Fruit fly (Drosophila melanogaster) whole organism, prepupa: ENCODE data around the gene Adhr.

Experiments
- Blimp-1 ChIP-seq: fragments of 200-800 bp; sonication (Bioruptor generic); optimal IDR thresholded peaks from 3 replicates; lab custom pipeline; 2017; ENCODE audit warnings: missing biosample characterization, missing genetic modification characterization, mild to moderate bottlenecking, moderate library complexity, missing genetic modification reagents
- CG10669 ChIP-seq: fragments of 200-800 bp; sonication (Bioruptor generic); optimal IDR thresholded peaks from 3 replicates; lab custom pipeline; 2018; ENCODE audit warnings: missing biosample characterization, mild to moderate bottlenecking, missing genetic modification characterization, moderate library complexity
- CG11294 ChIP-seq: fragments of 200-800 bp; sonication (Bioruptor generic); IDR thresholded peaks from 2 replicates; pipeline ENCODE4 v1.3.6; 2022; ENCODE audit warnings: missing biosample characterization, missing genetic modification characterization
- CG11902 ChIP-seq: fragments of 200-800 bp; sonication (Bioruptor generic); optimal IDR thresholded peaks from 3 replicates; lab custom pipeline; 2016; ENCODE audit warnings: missing biosample characterization, missing genetic modification characterization
- CG1621 ChIP-seq: fragments of 200-800 bp; sonication (Bioruptor generic); optimal IDR thresholded peaks from 3 replicates; lab custom pipeline; 2018; ENCODE audit warnings: missing biosample characterization, mild to moderate bottlenecking, missing genetic modification characterization
- CG16779 ChIP-seq: fragments of 200-800 bp; sonication (Bioruptor generic); optimal IDR thresholded peaks from 3 replicates; lab custom pipeline; 2017; ENCODE audit warnings: missing biosample characterization, mild to moderate bottlenecking, missing genetic modification characterization
- CG3032 ChIP-seq: fragments of 200-800 bp; optimal IDR thresholded peaks from 2 replicates; lab custom pipeline; 2019; ENCODE audit warnings: missing biosample characterization, mild to moderate bottlenecking, missing genetic modification characterization, moderate library complexity
- CG34406 ChIP-seq: fragments of 200-800 bp; sonication (Bioruptor generic); optimal IDR thresholded peaks from 3 replicates; lab custom pipeline; 2016; ENCODE audit warnings: missing biosample characterization, missing genetic modification characterization
- CG3919 ChIP-seq: fragments of 200-800 bp; sonication (Bioruptor generic); optimal IDR thresholded peaks from 3 replicates; lab custom pipeline; 2016; ENCODE audit warnings: missing biosample characterization, missing genetic modification characterization
- CG4318 ChIP-seq: fragments of 200-800 bp; sonication (Bioruptor generic); optimal IDR thresholded peaks from 3 replicates; lab custom pipeline; 2017; ENCODE audit warnings: missing biosample characterization, mild to moderate bottlenecking, missing genetic modification characterization
- CG6163 ChIP-seq: fragments of 200-800 bp; sonication (Bioruptor generic); IDR thresholded peaks from 3 replicates; pipeline ENCODE4 v1.3.6; 2022; ENCODE audit warnings: missing biosample characterization, missing genetic modification characterization
- CG6276 ChIP-seq: fragments of 200-800 bp; sonication (Bioruptor generic); optimal IDR thresholded peaks from 2 replicates; lab custom pipeline; 2017; ENCODE audit warnings: missing biosample characterization, mild to moderate bottlenecking, missing genetic modification characterization
- CG6792 ChIP-seq: fragments of 200-800 bp; sonication (Bioruptor generic); optimal IDR thresholded peaks from 3 replicates; lab custom pipeline; 2016; ENCODE audit warnings: missing biosample characterization, missing genetic modification characterization
- CG6808 ChIP-seq: fragments of 200-800 bp; sonication (Bioruptor generic); optimal IDR thresholded peaks from 3 replicates; lab custom pipeline; 2017; ENCODE audit warnings: missing biosample characterization, missing genetic modification characterization, mild to moderate bottlenecking, moderate library complexity, missing genetic modification reagents
- CG6854 ChIP-seq: fragments of 200-800 bp; sonication (Bioruptor generic); optimal IDR thresholded peaks from 2 replicates; lab custom pipeline; 2017; ENCODE audit warnings: missing biosample characterization, mild to moderate bottlenecking, missing genetic modification characterization
- CG7368 ChIP-seq: fragments of 200-800 bp; sonication (Bioruptor generic); optimal IDR thresholded peaks from 3 replicates; lab custom pipeline; 2016; ENCODE audit warnings: missing biosample characterization, missing genetic modification characterization
- CG8319 ChIP-seq: fragments of 200-800 bp; sonication (Bioruptor generic); optimal IDR thresholded peaks from 3 replicates; lab custom pipeline; 2016; ENCODE audit warnings: missing biosample characterization, missing genetic modification characterization
- CG8632 ChIP-seq: fragments of 200-800 bp; sonication (Bioruptor generic); optimal IDR thresholded peaks from 3 replicates; lab custom pipeline; 2016; ENCODE audit warnings: missing biosample characterization, missing genetic modification characterization
- CG9139 ChIP-seq: fragments of 200-800 bp; sonication (Bioruptor generic); optimal IDR thresholded peaks from 3 replicates; lab custom pipeline; 2017; ENCODE audit warnings: missing biosample characterization, mild to moderate bottlenecking, missing genetic modification characterization
- Eip75B ChIP-seq: fragments of 200-800 bp; sonication (Bioruptor generic); optimal IDR thresholded peaks from 3 replicates; lab custom pipeline; 2016; ENCODE audit warnings: missing biosample characterization, missing genetic modification characterization
- Eip93F ChIP-seq: fragments of 200-800 bp; sonication (Bioruptor generic); optimal IDR thresholded peaks from 2 replicates; lab custom pipeline; 2016; ENCODE audit warnings: missing biosample characterization, mild to moderate bottlenecking, missing genetic modification characterization
- Ets21C ChIP-seq: fragments of 200-800 bp; sonication (Bioruptor generic); optimal IDR thresholded peaks from 3 replicates; lab custom pipeline; 2016; ENCODE audit warnings: missing biosample characterization, missing genetic modification characterization
- Ets96B ChIP-seq: fragments of 200-800 bp; optimal IDR thresholded peaks from 2 replicates; lab custom pipeline; 2019; ENCODE audit warnings: missing biosample characterization, mild to moderate bottlenecking, missing genetic modification characterization, moderate library complexity
- Gug ChIP-seq: fragments of 200-800 bp; sonication (Bioruptor generic); IDR thresholded peaks from 2 replicates; pipeline ENCODE4 v1.3.6; 2022; ENCODE audit warnings: missing biosample characterization, missing genetic modification characterization
- Hr38 ChIP-seq: sonication (Bioruptor generic); optimal IDR thresholded peaks from 2 replicates; lab custom pipeline; 2016; ENCODE audit warnings: missing biosample characterization, missing genetic modification characterization
- Hr39 ChIP-seq: fragments of 200-800 bp; sonication (Bioruptor generic); optimal IDR thresholded peaks from 2 replicates; lab custom pipeline; 2016; ENCODE audit warnings: missing biosample characterization, missing genetic modification characterization
- Lpt ChIP-seq: fragments of 200-800 bp; sonication (Bioruptor generic); optimal IDR thresholded peaks from 3 replicates; lab custom pipeline; 2016; ENCODE audit warnings: missing biosample characterization, missing genetic modification characterization
- OdsH ChIP-seq: fragments of 200-800 bp; sonication (Bioruptor generic); optimal IDR thresholded peaks from 3 replicates; lab custom pipeline; 2016; ENCODE audit warnings: missing biosample characterization, missing genetic modification characterization
- Sox102F ChIP-seq: fragments of 200-800 bp; sonication (Bioruptor generic); optimal IDR thresholded peaks from 2 replicates; lab custom pipeline; 2016; ENCODE audit warnings: missing biosample characterization, mild to moderate bottlenecking, missing genetic modification characterization
- Sox14 ChIP-seq: fragments of 200-800 bp; sonication (Bioruptor generic); optimal IDR thresholded peaks from 3 replicates; lab custom pipeline; 2016; ENCODE audit warnings: missing biosample characterization, missing genetic modification characterization
- Sox15 ChIP-seq: fragments of 200-800 bp; sonication (Bioruptor generic); optimal IDR thresholded peaks from 3 replicates; lab custom pipeline; 2016; ENCODE audit warnings: missing biosample characterization, missing genetic modification characterization
- achi ChIP-seq: fragments of 200-800 bp; sonication (Bioruptor generic); optimal IDR thresholded peaks from 3 replicates; lab custom pipeline; 2016; ENCODE audit warnings: missing biosample characterization, missing genetic modification characterization
- acj6 ChIP-seq: fragments of 200-800 bp; sonication (Bioruptor generic); optimal IDR thresholded peaks from 3 replicates; lab custom pipeline; 2016; ENCODE audit warnings: missing biosample characterization, missing genetic modification characterization
- dac ChIP-seq: fragments of 200-800 bp; sonication (Bioruptor generic); optimal IDR thresholded peaks from 2 replicates; lab custom pipeline; 2017; ENCODE audit warnings: missing biosample characterization, mild to moderate bottlenecking, missing genetic modification characterization
- dsx ChIP-seq: fragments of 200-800 bp; optimal IDR thresholded peaks from 3 replicates; lab custom pipeline; 2019; ENCODE audit warnings: missing biosample characterization, mild to moderate bottlenecking, missing genetic modification characterization, moderate library complexity; ENCODE audit not compliant: poor library complexity, severe bottlenecking
- eg ChIP-seq: fragments of 200-800 bp; sonication (Bioruptor generic); IDR thresholded peaks from 3 replicates; pipeline ENCODE4 v1.3.6; 2022; ENCODE audit warnings: missing biosample characterization, missing genetic modification characterization
- esn ChIP-seq: fragments of 200-800 bp; sonication (Bioruptor generic); optimal IDR thresholded peaks from 2 replicates; lab custom pipeline; 2016; ENCODE audit warnings: missing biosample characterization, mild to moderate bottlenecking, missing genetic modification characterization, moderate library complexity
- fd59A ChIP-seq: fragments of 200-800 bp; sonication (Bioruptor generic); optimal IDR thresholded peaks from 2 replicates; lab custom pipeline; 2017; ENCODE audit warnings: missing biosample characterization, mild to moderate bottlenecking, missing genetic modification characterization, missing genetic modification reagents
- fd85E ChIP-seq: fragments of 200-800 bp; sonication (Bioruptor generic); optimal IDR thresholded peaks from 3 replicates; lab custom pipeline; 2016; ENCODE audit warnings: missing biosample characterization, missing genetic modification characterization
- fkh ChIP-seq: fragments of 200-800 bp; sonication (Bioruptor generic); optimal IDR thresholded peaks from 3 replicates; lab custom pipeline; 2017; ENCODE audit warnings: missing biosample characterization, mild to moderate bottlenecking, missing genetic modification characterization, moderate library complexity
- lz ChIP-seq: fragments of 200-800 bp; sonication (Bioruptor generic); optimal IDR thresholded peaks from 3 replicates; lab custom pipeline; 2016; ENCODE audit warnings: missing biosample characterization, missing genetic modification characterization
- net ChIP-seq: fragments of 200-800 bp; sonication (Bioruptor generic); optimal IDR thresholded peaks from 3 replicates; lab custom pipeline; 2016; ENCODE audit warnings: missing biosample characterization, missing genetic modification characterization
- pdm3 ChIP-seq: fragments of 200-800 bp; sonication (Bioruptor generic); optimal IDR thresholded peaks from 3 replicates; lab custom pipeline; 2016; ENCODE audit warnings: missing biosample characterization, missing genetic modification characterization
- salr ChIP-seq, 2 experiments: fragments of 200-800 bp; sonication (Bioruptor generic); optimal IDR thresholded peaks; 3 replicates each; lab custom pipeline; 2016 to 2018; ENCODE audit warnings: missing biosample characterization in 2 of 2, missing genetic modification characterization in 2 of 2, mild to moderate bottlenecking in 1 of 2
- svp ChIP-seq: fragments of 200-800 bp; sonication (Bioruptor generic); peaks from one replicate; lab custom pipeline; 2016; ENCODE audit warnings: missing biosample characterization, missing genetic modification characterization

Adhr gene

dm6 chr2L:14630988-14631723 is 15.8 kb downstream of the Adhr start (continued):
- TF ChIP-seq CG1621 (tag; lab: Kevin White, UChicago), result peak; percentile 51
- peak; percentile 79 for TF ChIP-seq pdm3 (GFP tag; lab: Kevin White, UChicago)
- TF ChIP-seq CG6276, result peak; percentile 67
- TF ChIP-seq Hr39 (GFP tag; lab: Kevin White, UChicago), result peak; percentile 71
- peak; percentile 69 for TF ChIP-seq net (GFP tag; lab: Kevin White, UChicago)
- peak; percentile 19 for TF ChIP-seq Ets21C
- peak; percentile 56 for TF ChIP-seq CG3032
- TF ChIP-seq CG7368, result peak; percentile 50
- TF ChIP-seq OdsH, result peak; percentile 75
- peak; percentile 45 to 56 for TF ChIP-seq salr (GFP tag; optimal IDR thresholded peaks at IDR 0.05; lab: Kevin White, UChicago)
- TF ChIP-seq CG6854, result no peak
- no peak for TF ChIP-seq Blimp-1 (GFP tag; lab: Kevin White, UChicago)
- peak; percentile 90 for TF ChIP-seq eg
- peak; percentile 76 for TF ChIP-seq acj6
- TF ChIP-seq CG3919, result peak; percentile 77
- no peak for TF ChIP-seq CG9139
- peak; percentile 59 for TF ChIP-seq CG6808 (GFP tag; lab: Kevin White, UChicago)
- TF ChIP-seq fd85E (GFP tag; lab: Kevin White, UChicago), result no peak
- TF ChIP-seq Sox102F (GFP tag; lab: Kevin White, UChicago), result peak; percentile 38
- peak; percentile 63 for TF ChIP-seq CG10669 (GFP tag; lab: Kevin White, UChicago)
- TF ChIP-seq achi, result peak; percentile 70

- TF ChIP-seq CG6163 (GFP tag; lab: Robert Waterston, UW), result no peak
- no peak for TF ChIP-seq CG4318
- no peak for TF ChIP-seq CG7368
- TF ChIP-seq salr (GFP tag; optimal IDR thresholded peaks at IDR 0.05; lab: Kevin White, UChicago), result no peak
- TF ChIP-seq CG8632, result no peak
- no peak for TF ChIP-seq svp (GFP tag; lab: Kevin White, UChicago)
- TF ChIP-seq dsx, result peak; percentile 41
These were observed 17.4 kb downstream of the Adhr start for dm6 chr2L:14632799-14633198.

dm6 chr2L:14634986-14635385 is 19.6 kb downstream of the Adhr start:
- no peak for TF ChIP-seq Sox15 (GFP tag; lab: Kevin White, UChicago)
- peak; percentile 18 for TF ChIP-seq acj6
- TF ChIP-seq salr (GFP tag; optimal IDR thresholded peaks at IDR 0.05; lab: Kevin White, UChicago), result no peak
- no peak for TF ChIP-seq CG9139
- TF ChIP-seq Lpt, result peak; percentile 5
- TF ChIP-seq Sox14 (GFP tag; lab: Kevin White, UChicago), result no peak
- no peak for TF ChIP-seq Hr38 (GFP tag; lab: Kevin White, UChicago)
- TF ChIP-seq fd59A (GFP tag; lab: Kevin White, UChicago), result no peak
- TF ChIP-seq Gug (GFP tag; lab: Robert Waterston, UW), result no peak; the same call in 1 of the 2 replicates
- TF ChIP-seq dac (GFP tag; lab: Kevin White, UChicago), result peak; percentile 7
- TF ChIP-seq CG6792 (GFP tag; lab: Kevin White, UChicago), result no peak
- TF ChIP-seq CG1621 (tag; lab: Kevin White, UChicago), result no peak
- TF ChIP-seq CG6163 (GFP tag; lab: Robert Waterston, UW), result peak; percentile 31; the same call in 1 of the 3 replicates
- TF ChIP-seq Ets21C, result no peak
- no peak for TF ChIP-seq Hr39 (GFP tag; lab: Kevin White, UChicago)
- no peak for TF ChIP-seq CG6854
- TF ChIP-seq esn (GFP tag; lab: Kevin White, UChicago), result no peak
- TF ChIP-seq CG3032, result no peak
- no peak for TF ChIP-seq CG8319 (GFP tag; lab: Kevin White, UChicago)
- TF ChIP-seq CG11902 (GFP tag; lab: Kevin White, UChicago), result no peak
- TF ChIP-seq svp (GFP tag; lab: Kevin White, UChicago), result peak; percentile 66
- TF ChIP-seq Eip93F (GFP tag; lab: Kevin White, UChicago), result no peak
- no peak for TF ChIP-seq Blimp-1 (GFP tag; lab: Kevin White, UChicago)
- TF ChIP-seq CG16779 (tag; lab: Kevin White, UChicago), result peak; percentile 10
- TF ChIP-seq Ets96B (tag; lab: Kevin White, UChicago), result no peak
- no peak for TF ChIP-seq CG34406 (GFP tag; lab: Kevin White, UChicago)
- TF ChIP-seq pdm3 (GFP tag; lab: Kevin White, UChicago), result no peak
- no peak for TF ChIP-seq CG6808 (GFP tag; lab: Kevin White, UChicago)
- no peak for TF ChIP-seq Eip75B (GFP tag; lab: Kevin White, UChicago)
- peak; percentile 67; the same call in 2 of the 3 replicates for TF ChIP-seq eg
- TF ChIP-seq CG7368, result no peak
- no peak for TF ChIP-seq CG11294 (GFP tag; lab: Robert Waterston, UW)
- TF ChIP-seq dsx, result no peak
- peak; percentile 52 for TF ChIP-seq achi
- peak; percentile 2 for TF ChIP-seq lz
- TF ChIP-seq fkh (GFP tag; lab: Kevin White, UChicago), result no peak
